Worm (Caenorhabditis elegans) whole organism, L4 larva: ENCODE results near the gene vglu-3.

Experiments used
- D1046.2 ChIP-seq: fragments of 200-800 bp; sonication (Bioruptor generic); IDR thresholded peaks from 2 replicates; pipeline ENCODE4 v1.3.6; 2022; ENCODE audit warnings: missing genetic modification characterization, missing compliant biosample characterization
- ama-1 ChIP-seq: fragments of 150-350 bp; optimal IDR thresholded peaks from 2 replicates; lab custom pipeline; 2014; ENCODE audit warnings: inconsistent platforms, mixed read lengths
- attf-4 ChIP-seq: sonication (generic microtip); optimal IDR thresholded peaks from 3 replicates; lab custom pipeline; 2017; ENCODE audit warnings: missing biosample characterization, missing genetic modification characterization
- ceh-20 ChIP-seq: fragments of 200-800 bp; sonication (Bioruptor generic); IDR thresholded peaks from 2 replicates; pipeline ENCODE4 v1.3.6; 2022; ENCODE audit warnings: missing genetic modification reagents, missing genetic modification characterization, missing compliant biosample characterization
- ceh-28 ChIP-seq: fragments of 150-350 bp; optimal IDR thresholded peaks from 2 replicates; lab custom pipeline; 2014; ENCODE audit warnings: missing biosample characterization, missing genetic modification reagents, missing genetic modification characterization
- ceh-32 ChIP-seq: sonication (generic microtip); optimal IDR thresholded peaks from 2 replicates; lab custom pipeline; 2016; ENCODE audit warnings: mild to moderate bottlenecking, missing genetic modification characterization, missing compliant biosample characterization; ENCODE audit not compliant: poor library complexity
- ceh-44 ChIP-seq: fragments of 200-800 bp; sonication (Bioruptor generic); IDR thresholded peaks from 2 replicates; pipeline ENCODE4 v1.3.6; 2022; ENCODE audit warnings: missing genetic modification reagents, missing genetic modification characterization, missing compliant biosample characterization
- cey-2 ChIP-seq: sonication (generic microtip); optimal IDR thresholded peaks from 3 replicates; lab custom pipeline; 2017; ENCODE audit warnings: missing genetic modification characterization, mild to moderate bottlenecking, missing compliant biosample characterization, antibody characterized with exemption, borderline replicate concordance; ENCODE audit not compliant: insufficient read depth
- daf-12 ChIP-seq: fragments of 150-350 bp; optimal IDR thresholded peaks from 2 replicates; lab custom pipeline; 2014; ENCODE audit warnings: missing biosample characterization, missing genetic modification reagents, missing genetic modification characterization
- daf-8 ChIP-seq: fragments of 200-800 bp; sonication (Bioruptor generic); IDR thresholded peaks from 2 replicates; pipeline ENCODE4 v1.3.6; 2022; ENCODE audit warnings: missing genetic modification characterization, missing compliant biosample characterization
- dmd-6 ChIP-seq: fragments of 200-800 bp; sonication (Bioruptor generic); IDR thresholded peaks from 2 replicates; pipeline ENCODE4 v1.3.6; 2022; ENCODE audit warnings: missing genetic modification reagents, missing genetic modification characterization, missing compliant biosample characterization
- duxl-1 ChIP-seq: sonication (generic microtip); optimal IDR thresholded peaks from 2 replicates; lab custom pipeline; 2016; ENCODE audit warnings: mild to moderate bottlenecking, missing genetic modification characterization, moderate library complexity, missing compliant biosample characterization; ENCODE audit not compliant: poor library complexity
- fkh-10 ChIP-seq: fragments of 150-350 bp; optimal IDR thresholded peaks from 2 replicates; lab custom pipeline; 2014; ENCODE audit warnings: missing biosample characterization, missing genetic modification reagents, missing genetic modification characterization
- hlh-30 ChIP-seq: sonication (generic microtip); optimal IDR thresholded peaks from 2 replicates; lab custom pipeline; 2017; ENCODE audit warnings: antibody characterized with exemption, mild to moderate bottlenecking, missing genetic modification characterization, missing compliant biosample characterization; ENCODE audit not compliant: insufficient read depth
- jun-1 ChIP-seq: fragments of 150-350 bp; optimal IDR thresholded peaks from 2 replicates; lab custom pipeline; 2014; ENCODE audit warnings: missing biosample characterization, missing genetic modification reagents, missing genetic modification characterization
- lin-1 ChIP-seq: fragments of 200-800 bp; sonication (Bioruptor generic); IDR thresholded peaks from 2 replicates; pipeline ENCODE4 v1.3.6; 2022; ENCODE audit warnings: missing genetic modification reagents, missing genetic modification characterization, missing compliant biosample characterization
- madf-5 ChIP-seq, 2 experiments: fragments of 200-800 bp; sonication (Bioruptor generic); IDR thresholded peaks; 2 replicates each; pipeline ENCODE4 v1.3.6; 2022; ENCODE audit warnings: missing compliant biosample characterization in 2 of 2, missing genetic modification characterization in 2 of 2
- madf-9 ChIP-seq: fragments of 200-800 bp; sonication (Bioruptor generic); conservative IDR thresholded peaks from 2 replicates; pipeline ENCODE4 v1.3.6; 2022; ENCODE audit warnings: missing genetic modification reagents, missing genetic modification characterization, missing compliant biosample characterization
- mes-2 ChIP-seq: sonication (generic microtip); optimal IDR thresholded peaks from 2 replicates; lab custom pipeline; 2016; ENCODE audit warnings: missing genotype, mild to moderate bottlenecking, missing genetic modification characterization, missing compliant biosample characterization; ENCODE audit not compliant: poor library complexity, severe bottlenecking
- mxl-3 ChIP-seq: fragments of 200-800 bp; sonication (Bioruptor generic); optimal IDR thresholded peaks from 2 replicates; lab custom pipeline; 2018; ENCODE audit warnings: mild to moderate bottlenecking, missing genetic modification characterization, missing compliant biosample characterization
- nhr-10 ChIP-seq: fragments of 150-350 bp; optimal IDR thresholded peaks from 2 replicates; lab custom pipeline; 2014; ENCODE audit warnings: missing biosample characterization, missing genetic modification characterization
- nhr-102 ChIP-seq: sonication (generic microtip); optimal IDR thresholded peaks from 2 replicates; lab custom pipeline; 2016; ENCODE audit warnings: mild to moderate bottlenecking, missing genetic modification characterization, moderate library complexity, missing compliant biosample characterization
- nhr-25 ChIP-seq: sonication (generic microtip); optimal IDR thresholded peaks from 2 replicates; lab custom pipeline; 2017; ENCODE audit warnings: missing genetic modification characterization, mild to moderate bottlenecking, missing compliant biosample characterization, antibody characterized with exemption, moderate library complexity, borderline replicate concordance; ENCODE audit not compliant: insufficient read depth
- nhr-28 ChIP-seq: fragments of 150-350 bp; optimal IDR thresholded peaks from 2 replicates; lab custom pipeline; 2014; ENCODE audit warnings: missing biosample characterization, missing genetic modification characterization
- nhr-48 ChIP-seq: sonication (generic microtip); optimal IDR thresholded peaks from 2 replicates; lab custom pipeline; 2016; ENCODE audit warnings: mild to moderate bottlenecking, missing genetic modification characterization, missing compliant biosample characterization
- nhr-6 ChIP-seq: fragments of 150-350 bp; optimal IDR thresholded peaks from 2 replicates; lab custom pipeline; 2014; ENCODE audit warnings: missing biosample characterization, missing genetic modification characterization
- nhr-77 ChIP-seq: fragments of 150-350 bp; optimal IDR thresholded peaks from 2 replicates; lab custom pipeline; 2014; ENCODE audit warnings: missing biosample characterization, missing genetic modification characterization
- php-3 ChIP-seq: fragments of 200-800 bp; sonication (Bioruptor generic); IDR thresholded peaks from 2 replicates; pipeline ENCODE4 v1.3.6; 2022; ENCODE audit warnings: missing genetic modification reagents, missing genetic modification characterization, missing compliant biosample characterization
- pqm-1 ChIP-seq: sonication (generic microtip); optimal IDR thresholded peaks from 2 replicates; lab custom pipeline; 2017; ENCODE audit warnings: missing biosample characterization, missing genetic modification characterization
- set-16 ChIP-seq: fragments of 200-800 bp; sonication (Bioruptor generic); IDR thresholded peaks from 2 replicates; pipeline ENCODE4 v1.3.6; 2022; ENCODE audit warnings: missing genetic modification reagents, missing genetic modification characterization, missing compliant biosample characterization
- unc-39 ChIP-seq: sonication (generic microtip); optimal IDR thresholded peaks from 2 replicates; lab custom pipeline; 2017; ENCODE audit warnings: missing biosample characterization, missing genetic modification characterization
- unc-62 ChIP-seq, 3 experiments: fragments of 150-350 bp in 1 of 3; sonication (generic microtip); optimal IDR thresholded peaks in 2 of 3; peaks in 1 of 3; 1 replicate in 1 of 3; 2 replicates in 2 of 3; lab custom pipeline; 2014 to 2017; ENCODE audit warnings: missing biosample characterization in 3 of 3, missing genetic modification characterization in 3 of 3, missing genetic modification reagents in 3 of 3, missing genotype in 1 of 3
- vab-7 ChIP-seq: fragments of 200-800 bp; sonication (Bioruptor generic); IDR thresholded peaks from 2 replicates; pipeline ENCODE4 v1.3.6; 2022; ENCODE audit warnings: missing genetic modification reagents, missing genetic modification characterization, missing compliant biosample characterization
- zag-1 ChIP-seq: fragments of 150-350 bp; optimal IDR thresholded peaks from 2 replicates; lab custom pipeline; 2014; ENCODE audit warnings: missing biosample characterization, missing genetic modification characterization
- zip-11 ChIP-seq: fragments of 200-800 bp; sonication (Bioruptor generic); IDR thresholded peaks from 2 replicates; pipeline ENCODE4 v1.3.6; 2022; ENCODE audit warnings: missing genetic modification characterization, missing compliant biosample characterization

The vglu-3 gene

DNA sequence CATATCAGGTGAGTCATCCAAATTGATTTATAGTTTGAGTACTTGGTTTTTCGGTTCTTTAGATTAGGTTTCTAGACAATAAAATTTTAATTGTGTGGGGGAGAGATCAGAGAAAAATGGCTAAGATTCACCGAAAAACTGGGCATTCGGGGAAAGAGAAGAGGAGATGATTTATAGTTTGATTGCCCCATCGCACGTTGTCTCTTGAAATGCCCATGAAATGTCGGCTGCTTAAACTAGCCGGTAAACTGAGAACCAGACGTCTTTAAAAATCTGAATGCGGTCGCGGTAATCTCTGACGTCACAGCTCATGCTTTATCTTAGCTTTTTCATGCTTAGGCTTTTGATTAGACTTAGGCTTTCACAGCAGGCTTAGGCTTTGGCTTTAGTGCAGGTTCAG is 3.3 kb upstream of the vglu-3 start:
- TF ChIP-seq php-3 (GFP tag; lab: Robert Waterston, UW) (peak; percentile 23; the same call in 1 of the 2 replicates), ceh-20 (GFP tag; lab: Robert Waterston, UW) (0 out of 2 replicates have a peak, but pooled peaks have one; percentile 12), unc-62 (GFP tag; optimal IDR thresholded peaks at IDR 0.05 in 1 of 2; lab: Kevin White, UChicago) (peak in 1 of 2 experiments; percentile 72), unc-62 (tag; optimal IDR thresholded peaks at IDR 0.05; lab: Kevin White, UChicago) (no peak), nhr-10 (tag; lab: Kevin White, UChicago) (no peak), jun-1 (no peak)

DNA sequence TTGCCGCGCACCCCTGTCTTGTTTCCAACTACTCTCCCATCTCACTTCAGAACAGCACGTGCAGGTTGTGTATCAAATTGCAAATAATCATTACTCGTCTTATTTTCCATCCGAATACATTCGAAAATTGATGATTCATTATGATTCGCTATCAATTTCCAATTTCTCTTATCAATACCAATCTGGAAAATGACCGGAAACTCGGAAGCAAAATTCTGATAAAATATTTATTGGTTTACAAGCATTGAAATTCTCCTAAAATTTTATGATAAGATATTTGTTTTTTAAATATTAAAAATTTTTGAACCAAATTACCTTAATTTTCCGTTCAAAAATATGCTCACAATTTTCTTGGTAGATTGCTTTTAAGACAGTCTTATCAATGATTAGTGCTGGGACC is 5.1 kb downstream of the vglu-3 start:
- TF ChIP-seq lin-1, result 0 out of 2 replicates have a peak, but pooled peaks have one; percentile 33
- no peak for TF ChIP-seq nhr-48 (tag; lab: Kevin White, UChicago)
- TF ChIP-seq dmd-6 (GFP tag; lab: Robert Waterston, UW), result peak; percentile 21; the same call in 1 of the 2 replicates
- TF ChIP-seq zag-1 (tag; lab: Kevin White, UChicago), result no peak
- 0 out of 2 replicates have a peak, but pooled peaks have one; percentile 39 for TF ChIP-seq php-3 (GFP tag; lab: Robert Waterston, UW)
- no peak for TF ChIP-seq attf-4 (tag; lab: Kevin White, UChicago)
- TF ChIP-seq nhr-28 (tag; lab: Kevin White, UChicago), result peak; percentile 34
- peak; percentile 58 for TF ChIP-seq pqm-1
- TF ChIP-seq, all 104 proteins: peak for 5

DNA sequence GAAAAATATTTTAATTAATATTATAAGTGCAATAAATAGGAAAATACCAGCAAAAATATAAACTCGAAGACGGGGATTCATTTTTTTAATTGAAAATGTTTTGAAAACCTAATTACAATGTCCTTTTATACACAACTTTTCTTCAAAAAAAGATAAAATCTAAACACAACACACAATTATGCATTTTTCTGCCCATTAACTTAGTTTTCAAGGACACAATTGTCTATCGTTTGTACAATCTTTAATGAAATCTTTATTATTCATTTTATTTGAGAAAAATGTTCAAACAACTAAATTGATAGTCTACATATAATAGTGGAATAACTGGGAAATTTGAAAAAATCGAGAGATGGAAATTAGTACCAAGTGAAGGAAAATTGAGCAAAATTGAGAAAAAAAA is 5.9 kb downstream of the vglu-3 start, which contains the start of gene T07A5.1:
T07A5.1 (minus strand) TSS at position 149 of the 400 bp plus-strand sequence.
- no peak for TF ChIP-seq ceh-32 (tag; lab: Kevin White, UChicago)
- no peak for TF ChIP-seq zip-11 (GFP tag; lab: Robert Waterston, UW)
- TF ChIP-seq ama-1, result no peak
- no peak for TF ChIP-seq mes-2 (tag; lab: Kevin White, UChicago)
- TF ChIP-seq daf-8 (GFP tag; lab: Robert Waterston, UW), result no peak
- no peak for TF ChIP-seq attf-4 (tag; lab: Kevin White, UChicago)
- TF ChIP-seq zag-1 (tag; lab: Kevin White, UChicago), result no peak
- no peak for TF ChIP-seq nhr-6 (tag; lab: Kevin White, UChicago)

DNA sequence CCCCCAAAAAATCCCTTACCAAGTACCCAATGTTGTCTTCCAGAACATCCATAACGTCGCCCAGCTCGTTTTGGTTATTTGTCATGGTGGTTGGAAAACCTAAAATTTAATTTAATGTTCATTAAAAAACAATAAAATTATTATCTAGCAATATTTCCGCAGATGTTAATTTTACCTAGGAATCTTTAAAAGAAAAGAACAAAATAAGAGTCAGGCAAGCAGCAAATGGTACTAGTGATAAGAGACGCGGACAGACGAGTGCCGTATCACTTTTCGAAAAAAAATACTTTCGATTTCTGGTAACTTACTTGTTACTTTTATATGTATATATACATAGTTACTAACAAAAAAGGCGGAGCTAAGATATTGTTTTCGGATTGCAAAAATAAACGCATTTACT is 10.8 kb downstream of the vglu-3 start, which contains the start of gene T07A5.7:
T07A5.7 (minus strand) TSS at position 101 of the 400 bp plus-strand sequence.
- TF ChIP-seq ceh-44 (GFP tag; lab: Robert Waterston, UW) (no peak), nhr-25 (tag; lab: Kevin White, UChicago) (no peak), madf-5 (GFP tag; IDR thresholded peaks at IDR 0.05; lab: Robert Waterston, UW) (no peak), mxl-3 (GFP tag; lab: Kevin White, UChicago) (no peak), ceh-28 (tag; lab: Kevin White, UChicago) (no peak), set-16 (GFP tag; lab: Robert Waterston, UW) (no peak), nhr-77 (tag; lab: Kevin White, UChicago) (no peak), hlh-30 (tag; lab: Kevin White, UChicago) (no peak), duxl-1 (tag; lab: Kevin White, UChicago) (no peak), nhr-102 (tag; lab: Kevin White, UChicago) (no peak), madf-9 (GFP tag; lab: Robert Waterston, UW) (no peak), vab-7 (GFP tag; lab: Robert Waterston, UW) (no peak), D1046.2 (GFP tag; lab: Robert Waterston, UW) (no peak), fkh-10 (GFP tag; lab: Kevin White, UChicago) (no peak), daf-12 (tag; lab: Kevin White, UChicago) (no peak), cey-2 (tag; lab: Kevin White, UChicago) (no peak), unc-39 (no peak)
